Worm (Caenorhabditis elegans) whole organism, young adult: ENCODE data around the gene sre-28.

ENCODE experiments used
- B0336.3 ChIP-seq: fragments of 200-800 bp; sonication (Bioruptor generic); IDR thresholded peaks from 2 replicates; pipeline ENCODE4 v1.3.6; 2022; ENCODE audit warnings: missing genetic modification characterization, missing compliant biosample characterization
- Y56A3A.18 ChIP-seq: fragments of 200-800 bp; sonication (Bioruptor generic); IDR thresholded peaks from 2 replicates; pipeline ENCODE4 v1.3.6; 2022; ENCODE audit warnings: missing genetic modification reagents, missing genetic modification characterization, missing compliant biosample characterization
- Y79H2A.3 ChIP-seq: fragments of 200-800 bp; sonication (Bioruptor generic); conservative IDR thresholded peaks from 2 replicates; pipeline ENCODE4 v1.3.6; 2022; ENCODE audit warnings: missing genetic modification reagents, missing genetic modification characterization, missing compliant biosample characterization
- ama-1 ChIP-seq, 3 experiments: fragments of 150-350 bp in 1 of 3; sonication (generic microtip) in 2 of 3; optimal IDR thresholded peaks; 2 replicates each; lab custom pipeline; 2014 to 2018; ENCODE audit warnings: missing biosample characterization in 2 of 3, missing genetic modification characterization in 2 of 3, missing genetic modification reagents in 2 of 3
- atf-7 ChIP-seq: sonication (generic microtip); optimal IDR thresholded peaks from 2 replicates; lab custom pipeline; 2017; ENCODE audit warnings: mild to moderate bottlenecking, missing genetic modification characterization, missing compliant biosample characterization
- attf-5 ChIP-seq: fragments of 200-800 bp; sonication (Bioruptor generic); optimal IDR thresholded peaks from 2 replicates; lab custom pipeline; 2018; ENCODE audit warnings: mild to moderate bottlenecking, missing genetic modification characterization, missing compliant biosample characterization
- attf-6 ChIP-seq: fragments of 200-800 bp; sonication (Bioruptor generic); IDR thresholded peaks from 2 replicates; pipeline ENCODE4 v1.3.6; 2022; ENCODE audit warnings: missing genetic modification reagents, missing genetic modification characterization, missing compliant biosample characterization
- bed-1 ChIP-seq: fragments of 200-800 bp; sonication (Bioruptor generic); IDR thresholded peaks from 2 replicates; pipeline ENCODE4 v1.3.6; 2022; ENCODE audit warnings: missing genetic modification reagents, missing genetic modification characterization, missing compliant biosample characterization
- cebp-1 ChIP-seq, 2 experiments: fragments of 200-800 bp in 1 of 2; sonication (Bioruptor generic) in 1 of 2; sonication (generic microtip) in 1 of 2; IDR thresholded peaks in 1 of 2; optimal IDR thresholded peaks in 1 of 2; 2 replicates each; pipeline versions ENCODE4 v1.3.6 to Lab custom; 2017 to 2022; ENCODE audit warnings: missing compliant biosample characterization in 2 of 2, missing genetic modification characterization in 2 of 2, mild to moderate bottlenecking in 1 of 2, missing genetic modification reagents in 1 of 2, moderate library complexity in 1 of 2
- cebp-2 ChIP-seq: fragments of 200-800 bp; sonication (Bioruptor generic); IDR thresholded peaks from 2 replicates; pipeline ENCODE4 v1.3.6; 2022; ENCODE audit warnings: missing genetic modification characterization, missing compliant biosample characterization
- ceh-27 ChIP-seq: fragments of 200-800 bp; sonication (Bioruptor generic); optimal IDR thresholded peaks from 2 replicates; lab custom pipeline; 2018; ENCODE audit warnings: mild to moderate bottlenecking, missing genetic modification characterization, moderate library complexity, missing compliant biosample characterization
- ceh-79 ChIP-seq: sonication (generic microtip); optimal IDR thresholded peaks from 2 replicates; lab custom pipeline; 2017; ENCODE audit warnings: mild to moderate bottlenecking, missing genetic modification characterization, missing compliant biosample characterization
- die-1 ChIP-seq: sonication (generic microtip); optimal IDR thresholded peaks from 2 replicates; lab custom pipeline; 2016; ENCODE audit warnings: missing genotype, mild to moderate bottlenecking, missing genetic modification characterization, missing compliant biosample characterization
- dox-1 ChIP-seq: fragments of 200-800 bp; sonication (Bioruptor generic); IDR thresholded peaks from 2 replicates; pipeline ENCODE4 v1.3.6; 2022; ENCODE audit warnings: missing genetic modification reagents, missing genetic modification characterization, missing compliant biosample characterization
- dpl-1 ChIP-seq: fragments of 150-350 bp; optimal IDR thresholded peaks from 2 replicates; lab custom pipeline; 2014; ENCODE audit warnings: missing biosample characterization, missing genetic modification reagents, missing genetic modification characterization
- efl-1 ChIP-seq: fragments of 150-350 bp; optimal IDR thresholded peaks from 2 replicates; lab custom pipeline; 2014; ENCODE audit warnings: missing biosample characterization, missing genetic modification reagents, missing genetic modification characterization
- egl-44 ChIP-seq: fragments of 200-800 bp; sonication (Bioruptor generic); IDR thresholded peaks from 2 replicates; pipeline ENCODE4 v1.3.6; 2022; ENCODE audit warnings: missing genetic modification reagents, missing genetic modification characterization, missing compliant biosample characterization
- fkh-3 ChIP-seq: sonication (generic microtip); optimal IDR thresholded peaks from 2 replicates; lab custom pipeline; 2016; ENCODE audit warnings: mild to moderate bottlenecking, missing genetic modification characterization, missing compliant biosample characterization
- hmg-1.2 ChIP-seq: fragments of 200-800 bp; sonication (Bioruptor generic); IDR thresholded peaks from 2 replicates; pipeline ENCODE4 v1.3.6; 2022; ENCODE audit warnings: missing genetic modification reagents, missing genetic modification characterization, missing compliant biosample characterization
- lin-26 ChIP-seq: fragments of 200-800 bp; sonication (Bioruptor generic); IDR thresholded peaks from 2 replicates; pipeline ENCODE4 v1.3.6; 2022; ENCODE audit warnings: missing genetic modification reagents, missing genetic modification characterization, missing compliant biosample characterization
- lin-35 ChIP-seq, 3 experiments: fragments of 150-350 bp in 2 of 3; sonication (generic microtip) in 1 of 3; optimal IDR thresholded peaks; 2 replicates each; lab custom pipeline; 2014 to 2018; ENCODE audit warnings: missing biosample characterization in 3 of 3, missing genetic modification characterization in 3 of 3, missing genetic modification reagents in 3 of 3
- lin-54 ChIP-seq: fragments of 200-800 bp; sonication (Bioruptor generic); optimal IDR thresholded peaks from 2 replicates; lab custom pipeline; 2018; ENCODE audit warnings: mild to moderate bottlenecking, missing genetic modification characterization, missing compliant biosample characterization
- lir-1 ChIP-seq: fragments of 200-800 bp; sonication (Bioruptor generic); conservative IDR thresholded peaks from 2 replicates; pipeline ENCODE4 v1.3.6; 2022; ENCODE audit warnings: missing genetic modification reagents, missing genetic modification characterization, missing compliant biosample characterization
- lsy-27 ChIP-seq: sonication (generic microtip); optimal IDR thresholded peaks from 2 replicates; lab custom pipeline; 2017; ENCODE audit warnings: missing genetic modification characterization, mild to moderate bottlenecking, missing compliant biosample characterization, antibody characterized with exemption, missing genotype, borderline replicate concordance; ENCODE audit not compliant: insufficient read depth
- madf-10 ChIP-seq: sonication (generic microtip); optimal IDR thresholded peaks from 2 replicates; lab custom pipeline; 2016; ENCODE audit warnings: mild to moderate bottlenecking, missing genetic modification characterization, missing compliant biosample characterization
- madf-6 ChIP-seq: fragments of 200-800 bp; sonication (Bioruptor generic); IDR thresholded peaks from 2 replicates; pipeline ENCODE4 v1.3.6; 2022; ENCODE audit warnings: missing genetic modification reagents, missing genetic modification characterization, missing compliant biosample characterization
- madf-8 ChIP-seq: fragments of 200-800 bp; sonication (Bioruptor generic); conservative IDR thresholded peaks from 2 replicates; pipeline ENCODE4 v1.3.6; 2022; ENCODE audit warnings: missing genetic modification reagents, missing genetic modification characterization, missing compliant biosample characterization
- mes-4 ChIP-seq: sonication (generic microtip); optimal IDR thresholded peaks from 2 replicates; lab custom pipeline; 2016; ENCODE audit warnings: missing genotype, missing genetic modification characterization, missing compliant biosample characterization
- nhr-179 ChIP-seq: sonication (generic microtip); optimal IDR thresholded peaks from 2 replicates; lab custom pipeline; 2016; ENCODE audit warnings: mild to moderate bottlenecking, missing genetic modification characterization, missing compliant biosample characterization
- nhr-80 ChIP-seq: sonication (generic microtip); optimal IDR thresholded peaks from 2 replicates; lab custom pipeline; 2016; ENCODE audit warnings: missing genetic modification characterization, missing compliant biosample characterization
- pbrm-1 ChIP-seq: fragments of 200-800 bp; sonication (Bioruptor generic); IDR thresholded peaks from 2 replicates; pipeline ENCODE4 v1.3.6; 2022; ENCODE audit warnings: missing genetic modification reagents, missing genetic modification characterization, missing compliant biosample characterization
- repo-1 ChIP-seq: sonication (generic microtip); optimal IDR thresholded peaks from 2 replicates; lab custom pipeline; 2017; ENCODE audit warnings: mild to moderate bottlenecking, missing genetic modification characterization, missing compliant biosample characterization
- rpc-1 ChIP-seq, 2 experiments: fragments of 150-350 bp in 1 of 2; sonication (generic microtip) in 1 of 2; optimal IDR thresholded peaks; 2 replicates each; lab custom pipeline; 2014 to 2018; ENCODE audit warnings: missing biosample characterization in 1 of 2, missing genetic modification characterization in 1 of 2, missing genetic modification reagents in 1 of 2, missing genotype in 1 of 2
- snpc-1.1 ChIP-seq: sonication (generic microtip); optimal IDR thresholded peaks from 2 replicates; lab custom pipeline; 2017; ENCODE audit warnings: missing genetic modification characterization, mild to moderate bottlenecking, missing compliant biosample characterization, antibody characterized with exemption, moderate library complexity, missing genotype, missing genetic modification reagents; ENCODE audit not compliant: insufficient read depth
- snpc-4 ChIP-seq, 5 experiments: fragments of 150-350 bp in 1 of 5; sonication (generic microtip) in 4 of 5; optimal IDR thresholded peaks; 2 replicates each; lab custom pipeline; 2014 to 2018; ENCODE audit warnings: missing genetic modification characterization in 5 of 5, missing biosample characterization in 3 of 5, antibody characterized with exemption in 2 of 5, mild to moderate bottlenecking in 2 of 5, missing compliant biosample characterization in 2 of 5, missing genotype in 2 of 5, moderate library complexity in 2 of 5, missing genetic modification reagents in 1 of 5
- tbx-9 ChIP-seq: sonication (generic microtip); optimal IDR thresholded peaks from 2 replicates; lab custom pipeline; 2016; ENCODE audit warnings: borderline replicate concordance, missing genetic modification characterization, inconsistent platforms, missing compliant biosample characterization
- tlf-1 ChIP-seq: fragments of 200-800 bp; sonication (Bioruptor generic); optimal IDR thresholded peaks from 2 replicates; lab custom pipeline; 2018; ENCODE audit warnings: mild to moderate bottlenecking, missing genetic modification characterization, missing compliant biosample characterization
- xnd-1 ChIP-seq: sonication (generic microtip); optimal IDR thresholded peaks from 2 replicates; lab custom pipeline; 2016; ENCODE audit warnings: missing genotype, missing genetic modification reagents, missing genetic modification characterization, missing compliant biosample characterization
- ztf-22 ChIP-seq: fragments of 200-800 bp; sonication (Bioruptor generic); optimal IDR thresholded peaks from 2 replicates; lab custom pipeline; 2018; ENCODE audit warnings: mild to moderate bottlenecking, missing genetic modification characterization, moderate library complexity, missing compliant biosample characterization
- ztf-28 ChIP-seq: fragments of 200-800 bp; sonication (Bioruptor generic); IDR thresholded peaks from 2 replicates; pipeline ENCODE4 v1.3.6; 2022; ENCODE audit warnings: missing genetic modification reagents, missing genetic modification characterization, missing compliant biosample characterization

The sre-28 gene

ce11 chrV:9984821-9985220 is 40.6 kb downstream of the sre-28 start:
- peak; percentile 48; the same call in 1 of the 2 replicates for TF ChIP-seq hmg-1.2 (GFP tag; lab: Robert Waterston, UW)
- no peak for TF ChIP-seq fkh-3 (tag; lab: Kevin White, UChicago)
- peak; percentile 14 for TF ChIP-seq ama-1 (optimal IDR thresholded peaks at IDR 0.05; lab: Kevin White, UChicago)
- no peak for TF ChIP-seq ama-1 (GFP tag; optimal IDR thresholded peaks at IDR 0.05; lab: Kevin White, UChicago)
- peak; percentile 10 for TF ChIP-seq attf-5 (GFP tag; lab: Kevin White, UChicago)
- TF ChIP-seq dox-1 (GFP tag; lab: Robert Waterston, UW), result no peak
- TF ChIP-seq rpc-1 (optimal IDR thresholded peaks at IDR 0.05; lab: Kevin White, UChicago), result no peak
- TF ChIP-seq rpc-1 (tag; optimal IDR thresholded peaks at IDR 0.05; lab: Kevin White, UChicago), result no peak
- TF ChIP-seq ceh-27 (GFP tag; lab: Kevin White, UChicago), result no peak
- TF ChIP-seq pbrm-1 (GFP tag; lab: Robert Waterston, UW), result no peak
- TF ChIP-seq tlf-1 (GFP tag; lab: Kevin White, UChicago), result no peak
- TF ChIP-seq nhr-80 (tag; lab: Kevin White, UChicago), result peak; percentile 65
- TF ChIP-seq lir-1, result no peak
- no peak for TF ChIP-seq lin-54
- no peak for TF ChIP-seq die-1 (tag; lab: Kevin White, UChicago)
- no peak for TF ChIP-seq snpc-4 (GFP tag; optimal IDR thresholded peaks at IDR 0.05; lab: Kevin White, UChicago)
- TF ChIP-seq snpc-4 (tag; optimal IDR thresholded peaks at IDR 0.05; lab: Kevin White, UChicago), result no peak
- no peak for TF ChIP-seq lin-35 (GFP tag; optimal IDR thresholded peaks at IDR 0.05; lab: Kevin White, UChicago)
- TF ChIP-seq cebp-1 (GFP tag; IDR thresholded peaks at IDR 0.05; lab: Robert Waterston, UW), result no peak
- TF ChIP-seq cebp-1 (tag; optimal IDR thresholded peaks at IDR 0.05; lab: Kevin White, UChicago), result peak; percentile 35
- TF ChIP-seq lin-26 (GFP tag; lab: Robert Waterston, UW), result no peak
- TF ChIP-seq lsy-27 (tag; lab: Kevin White, UChicago), result no peak
- no peak for TF ChIP-seq dpl-1 (GFP tag; lab: Kevin White, UChicago)
- no peak for TF ChIP-seq egl-44 (GFP tag; lab: Robert Waterston, UW)

DNA sequence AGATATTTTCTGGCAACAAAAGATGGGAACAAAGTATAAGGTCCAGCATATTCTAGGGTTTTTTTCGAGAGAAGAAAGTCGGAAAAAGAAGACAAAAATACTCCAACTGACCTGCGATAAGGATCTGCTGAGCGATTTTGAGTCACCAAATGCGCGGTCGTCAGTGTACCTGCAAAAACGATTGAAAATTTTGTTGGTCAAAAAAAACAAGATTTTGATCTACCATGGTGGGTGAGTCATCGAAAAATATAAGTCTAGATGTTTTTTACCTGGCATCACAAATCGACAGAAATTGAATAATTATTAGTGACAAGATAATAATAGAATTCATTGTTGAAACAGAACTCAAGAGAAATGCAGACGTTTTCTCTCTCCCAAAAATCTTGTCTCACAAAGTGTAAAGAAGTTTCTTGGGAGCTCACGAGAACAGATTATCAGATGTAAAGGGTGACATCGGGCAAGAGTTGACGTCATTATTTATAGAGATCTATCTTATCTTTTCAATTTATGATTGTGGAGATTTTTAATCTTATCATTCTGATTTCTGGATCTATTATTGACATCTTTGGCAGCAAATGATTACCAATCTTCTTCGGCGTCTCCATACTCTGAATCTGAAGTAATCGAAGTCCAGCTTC is 41.2 kb downstream of the sre-28 start:
- TF ChIP-seq ztf-22 (GFP tag; lab: Kevin White, UChicago) (no peak), cebp-2 (no peak), Y79H2A.3 (GFP tag; lab: Robert Waterston, UW) (no peak), attf-6 (GFP tag; lab: Robert Waterston, UW) (no peak), bed-1 (GFP tag; lab: Robert Waterston, UW) (no peak), madf-10 (tag; lab: Kevin White, UChicago) (no peak), snpc-1.1 (tag; lab: Kevin White, UChicago) (no peak), Y56A3A.18 (GFP tag; lab: Robert Waterston, UW) (no peak), egl-44 (GFP tag; lab: Robert Waterston, UW) (no peak), tbx-9 (tag; lab: Kevin White, UChicago) (no peak), madf-6 (peak; percentile 75), repo-1 (tag; lab: Kevin White, UChicago) (no peak), atf-7 (no peak), efl-1 (GFP tag; lab: Kevin White, UChicago) (peak; percentile 64), xnd-1 (peak; percentile 52), madf-8 (GFP tag; lab: Robert Waterston, UW) (peak; percentile 51), ceh-27 (GFP tag; lab: Kevin White, UChicago) (no peak), ztf-28 (no peak), nhr-179 (tag; lab: Kevin White, UChicago) (no peak), B0336.3 (GFP tag; lab: Robert Waterston, UW) (no peak), ceh-79 (tag; lab: Kevin White, UChicago) (no peak), mes-4 (tag; lab: Kevin White, UChicago) (no peak)
